Worm (Caenorhabditis elegans): ENCODE data around the gene rad-51.

Gene rad-51

ce11 chrIV:10294030-10294429 is 10.0 kb upstream of the rad-51 start, which contains the start of gene R09E10.6:
Gene R09E10.6, minus strand, starts transcription at chrIV:10294130.
- no peak for TF ChIP-seq rnt-1 (tag; optimal IDR thresholded peaks at IDR 0.05)
- TF ChIP-seq ceh-82 (tag; optimal IDR thresholded peaks at IDR 0.05) = no peak
- no peak for TF ChIP-seq sox-4 (tag; optimal IDR thresholded peaks at IDR 0.05)
- TF ChIP-seq pax-3 (tag; optimal IDR thresholded peaks at IDR 0.05) = no peak
- TF ChIP-seq nhr-47 (tag; optimal IDR thresholded peaks at IDR 0.05) = no peak
- no peak for TF ChIP-seq mep-1 (tag; optimal IDR thresholded peaks at IDR 0.05)
- TF ChIP-seq irx-1 (tag; optimal IDR thresholded peaks at IDR 0.05) = no peak
- no peak for TF ChIP-seq Y116A8C.19 (tag; optimal IDR thresholded peaks at IDR 0.05; ENCODE audit: borderline replicate concordance)
- no peak for TF ChIP-seq nhr-77 (tag; optimal IDR thresholded peaks at IDR 0.05)
- TF ChIP-seq aha-1 (tag; optimal IDR thresholded peaks at IDR 0.05) = no peak
- no peak for TF ChIP-seq fkh-10 (GFP tag; optimal IDR thresholded peaks at IDR 0.05)
- TF ChIP-seq xbp-1 (tag; optimal IDR thresholded peaks at IDR 0.05) = no peak
- no peak for TF ChIP-seq unc-98 (GFP tag; IDR thresholded peaks at IDR 0.05)

- TF ChIP-seq sptf-1 (tag; optimal IDR thresholded peaks at IDR 0.05) (no peak), lin-35 (GFP tag; optimal IDR thresholded peaks at IDR 0.05) (no peak), fkh-8 (tag; optimal IDR thresholded peaks at IDR 0.05) (no peak), C34B4.2 (tag; optimal IDR thresholded peaks at IDR 0.05) (no peak), nhr-28 (tag; optimal IDR thresholded peaks at IDR 0.05) (no peak), ceh-82 (tag; optimal IDR thresholded peaks at IDR 0.05) (no peak), nhr-11 (tag; optimal IDR thresholded peaks at IDR 0.05) (no peak), hlh-4 (tag; optimal IDR thresholded peaks at IDR 0.05) (no peak), ceh-88 (GFP tag; IDR thresholded peaks at IDR 0.05) (no peak), mep-1 (tag; optimal IDR thresholded peaks at IDR 0.05) (no peak), xbp-1 (tag; optimal IDR thresholded peaks at IDR 0.05) (no peak), C04F5.9 (tag; optimal IDR thresholded peaks at IDR 0.05) (no peak), tlp-1 (tag; optimal IDR thresholded peaks at IDR 0.05) (no peak), sup-37 (GFP tag; optimal IDR thresholded peaks at IDR 0.05) (no peak), snu-23 (GFP tag; optimal IDR thresholded peaks at IDR 0.05) (no peak), nhr-12 (tag; optimal IDR thresholded peaks at IDR 0.05) (no peak), elt-3 (tag; optimal IDR thresholded peaks at IDR 0.05) (no peak), unc-98 (GFP tag; IDR thresholded peaks at IDR 0.05) (no peak), F16B12.6 (tag; optimal IDR thresholded peaks at IDR 0.05) (no peak)
These were observed 4.5 kb upstream of the rad-51 start for ce11 chrIV:10288575-10288974.

ce11 chrIV:10286655-10287054 is 2.6 kb upstream of the rad-51 start, which contains the start of gene ebax-1:
Gene ebax-1, plus strand, starts transcription at chrIV:10286955.
- TF ChIP-seq vab-15 (tag; optimal IDR thresholded peaks at IDR 0.05) = no peak
- TF ChIP-seq efl-1 (optimal IDR thresholded peaks at IDR 0.05) = no peak
- no peak for TF ChIP-seq efl-1 (GFP tag; optimal IDR thresholded peaks at IDR 0.05 in 1 of 2)
- no peak for TF ChIP-seq lin-35 (GFP tag; optimal IDR thresholded peaks at IDR 0.05)
- no peak for TF ChIP-seq pqm-1 (tag; optimal IDR thresholded peaks at IDR 0.05)
- TF ChIP-seq Y116A8C.19 (tag; optimal IDR thresholded peaks at IDR 0.05; ENCODE audit: borderline replicate concordance) = no peak
- TF ChIP-seq elt-3 (tag; optimal IDR thresholded peaks at IDR 0.05) = no peak
- TF ChIP-seq lin-15B (tag; optimal IDR thresholded peaks at IDR 0.05) = no peak
- TF ChIP-seq C04F5.9 (tag; optimal IDR thresholded peaks at IDR 0.05) = no peak

- TF ChIP-seq unc-30 (tag; optimal IDR thresholded peaks at IDR 0.05) (no peak), efl-3 (GFP tag; optimal IDR thresholded peaks at IDR 0.05) (no peak), zag-1 (tag; optimal IDR thresholded peaks at IDR 0.05) (no peak), zip-4 (GFP tag; optimal IDR thresholded peaks at IDR 0.05) (no peak)
These were observed 1.3 kb upstream of the rad-51 start for ce11 chrIV:10285328-10285727.

ce11 chrIV:10281482-10281881 is 2.6 kb downstream of the rad-51 start, which contains the start of gene thk-1:
Gene thk-1, minus strand, starts transcription at chrIV:10281582.
- TF ChIP-seq skn-1 (tag; optimal IDR thresholded peaks at IDR 0.05) (no peak), zip-4 (GFP tag; optimal IDR thresholded peaks at IDR 0.05) (no peak)

Data from whole organism, L1 larva.